ENCODE assay signal across 2 worm cellular contexts in genomic region chrIII:5340530-5340929, ce11.
TF ChIP-seq lines count a peak whose summit lies in the region.

No protein-coding gene starts in this region.

TF ChIP-seq in whole organism, L1 larva, 84 proteins besides CTCF, POLR2A, EP300 and RAD21:
- peak; percentile 24 for TF ChIP-seq pax-3 (tag; optimal IDR thresholded peaks at IDR 0.05; lab: Kevin White, UChicago)
- TF ChIP-seq nhr-84 (tag; optimal IDR thresholded peaks at IDR 0.05; lab: Kevin White, UChicago) = no peak
- peak; percentile 80 for TF ChIP-seq dsc-1 (tag; optimal IDR thresholded peaks at IDR 0.05; lab: Kevin White, UChicago)
- TF ChIP-seq hpl-2 (GFP tag; optimal IDR thresholded peaks at IDR 0.05; lab: Kevin White, UChicago) = no peak
- TF ChIP-seq fkh-8 (tag; optimal IDR thresholded peaks at IDR 0.05; lab: Kevin White, UChicago) = peak; percentile 65

TF ChIP-seq in whole organism, L2 larva, 48 proteins besides CTCF, POLR2A, EP300 and RAD21:
- TF ChIP-seq gmeb-1 (tag; optimal IDR thresholded peaks at IDR 0.05; lab: Kevin White, UChicago) = no peak
- TF ChIP-seq unc-55 (GFP tag; optimal IDR thresholded peaks at IDR 0.05; lab: Kevin White, UChicago) = peak; percentile 37
